Fruit fly (Drosophila melanogaster): Measurements from ENCODE around the gene CG3104.

DNA sequence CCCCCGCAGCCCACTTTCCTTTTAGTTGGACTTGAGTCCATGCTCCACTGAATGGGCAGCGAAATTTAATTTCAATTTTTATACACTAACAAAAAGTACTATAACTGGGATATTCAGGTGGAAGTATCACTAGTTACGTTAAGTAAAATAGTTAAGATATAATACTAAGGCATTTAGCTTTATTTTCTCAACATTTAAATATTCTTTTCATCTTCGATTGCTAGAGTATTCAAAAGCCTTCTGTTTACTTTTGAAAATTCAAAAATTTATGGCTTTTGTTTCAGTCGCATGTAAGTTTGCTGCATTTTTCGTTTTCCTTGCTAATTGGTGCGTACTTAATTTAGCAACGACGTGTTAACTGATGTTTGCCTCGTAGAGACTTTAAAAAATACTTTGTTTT, 4.0 kb downstream of the CG3104 start:
- TF ChIP-seq usp (GFP tag; optimal IDR thresholded peaks at IDR 0.05) (no peak), CG8478 (optimal IDR thresholded peaks at IDR 0.05) (no peak), Dll (optimal IDR thresholded peaks at IDR 0.05) (no peak), pan (optimal IDR thresholded peaks at IDR 0.05) (no peak)

Data from whole organism.